Fruit fly (Drosophila melanogaster) whole organism, embryonic: ENCODE results near the gene Lcp65Ab1.

Source experiments
- BtbVII ChIP-seq: fragments of 200-800 bp; sonication (Bioruptor generic); optimal IDR thresholded peaks from 3 replicates; lab custom pipeline; 2017; ENCODE audit warnings: missing biosample characterization, mild to moderate bottlenecking, missing genetic modification characterization
- CG10462 ChIP-seq: fragments of 200-800 bp; sonication (Bioruptor generic); optimal IDR thresholded peaks from 2 replicates; lab custom pipeline; 2016; ENCODE audit warnings: missing biosample characterization, missing genetic modification characterization
- CG11398 ChIP-seq: fragments of 200-800 bp; sonication (Bioruptor generic); optimal IDR thresholded peaks from 2 replicates; lab custom pipeline; 2016; ENCODE audit warnings: missing biosample characterization, missing genetic modification characterization
- CG1233 ChIP-seq: fragments of 200-800 bp; sonication (Bioruptor generic); optimal IDR thresholded peaks from 4 replicates; lab custom pipeline; 2018; ENCODE audit warnings: missing biosample characterization, mild to moderate bottlenecking, missing genetic modification characterization
- CG12391 ChIP-seq: fragments of 200-800 bp; sonication (Bioruptor generic); optimal IDR thresholded peaks from 3 replicates; lab custom pipeline; 2018; ENCODE audit warnings: missing biosample characterization, mild to moderate bottlenecking, missing genetic modification characterization, moderate library complexity
- CG13775 ChIP-seq: fragments of 200-800 bp; sonication (Bioruptor generic); optimal IDR thresholded peaks from 3 replicates; lab custom pipeline; 2017; ENCODE audit warnings: missing biosample characterization, mild to moderate bottlenecking, missing genetic modification characterization
- CG14860 ChIP-seq: fragments of 200-800 bp; sonication (Bioruptor generic); IDR thresholded peaks from 3 replicates; pipeline ENCODE4 v1.3.6; 2022; ENCODE audit warnings: missing biosample characterization, missing genetic modification characterization; ENCODE audit not compliant: partially characterized antibody
- CG15514 ChIP-seq: fragments of 200-800 bp; sonication (Bioruptor generic); optimal IDR thresholded peaks from 3 replicates; lab custom pipeline; 2017; ENCODE audit warnings: missing biosample characterization, missing genetic modification characterization, mild to moderate bottlenecking, moderate library complexity, missing genetic modification reagents
- CG18262 ChIP-seq: fragments of 200-800 bp; optimal IDR thresholded peaks from 3 replicates; lab custom pipeline; 2019; ENCODE audit warnings: missing biosample characterization, mild to moderate bottlenecking, missing genetic modification characterization, moderate library complexity
- CG2875 ChIP-seq: fragments of 200-800 bp; sonication (Bioruptor generic); optimal IDR thresholded peaks from 2 replicates; lab custom pipeline; 2017; ENCODE audit warnings: missing biosample characterization, mild to moderate bottlenecking, missing genetic modification characterization, missing genetic modification reagents
- CG32767 ChIP-seq: fragments of 200-800 bp; sonication (Bioruptor generic); IDR thresholded peaks from 2 replicates; pipeline ENCODE4 v1.3.6; 2022; ENCODE audit warnings: missing biosample characterization, missing genetic modification characterization
- CG34376 ChIP-seq: fragments of 200-800 bp; sonication (Bioruptor generic); optimal IDR thresholded peaks from 2 replicates; lab custom pipeline; 2018; ENCODE audit warnings: missing biosample characterization, mild to moderate bottlenecking, missing genetic modification characterization
- CG4707 ChIP-seq: fragments of 200-800 bp; sonication (Bioruptor generic); optimal IDR thresholded peaks from 2 replicates; lab custom pipeline; 2018; ENCODE audit warnings: missing biosample characterization, mild to moderate bottlenecking, missing genetic modification characterization, moderate library complexity
- CG4854 ChIP-seq: fragments of 200-800 bp; sonication (Bioruptor generic); optimal IDR thresholded peaks from 2 replicates; lab custom pipeline; 2016; ENCODE audit warnings: missing biosample characterization, missing genetic modification characterization, inconsistent platforms
- CG6175 ChIP-seq: fragments of 200-800 bp; sonication (Bioruptor generic); IDR thresholded peaks from 3 replicates; pipeline ENCODE4 v1.3.6; 2022; ENCODE audit warnings: missing biosample characterization, missing genetic modification characterization
- CG7271 ChIP-seq: fragments of 200-800 bp; sonication (Bioruptor generic); optimal IDR thresholded peaks from 2 replicates; lab custom pipeline; 2018; ENCODE audit warnings: missing biosample characterization, mild to moderate bottlenecking, missing genetic modification characterization, moderate library complexity
- CG7556 ChIP-seq: fragments of 200-800 bp; sonication (Bioruptor generic); optimal IDR thresholded peaks from 2 replicates; lab custom pipeline; 2017; ENCODE audit warnings: missing biosample characterization, mild to moderate bottlenecking, missing genetic modification characterization
- CG9215 ChIP-seq: fragments of 200-800 bp; sonication (Bioruptor generic); IDR thresholded peaks from 2 replicates; pipeline ENCODE4 v1.3.6; 2022; ENCODE audit warnings: missing biosample characterization, missing genetic modification characterization
- D19A ChIP-seq: fragments of 200-800 bp; optimal IDR thresholded peaks from 3 replicates; lab custom pipeline; 2019; ENCODE audit warnings: missing biosample characterization, mild to moderate bottlenecking, missing genetic modification characterization, moderate library complexity
- Dll ChIP-seq: fragments of 200-800 bp; sonication (Bioruptor generic); IDR thresholded peaks from 4 replicates; pipeline ENCODE4 v1.3.6; 2022; ENCODE audit warnings: missing biosample characterization, missing genetic modification characterization; ENCODE audit not compliant: partially characterized antibody
- Gug ChIP-seq: fragments of 200-800 bp; sonication (Bioruptor generic); IDR thresholded peaks from 4 replicates; pipeline ENCODE4 v1.3.6; 2022; ENCODE audit warnings: missing biosample characterization, missing genetic modification characterization
- HmgZ ChIP-seq: fragments of 200-800 bp; sonication (Bioruptor generic); optimal IDR thresholded peaks from 2 replicates; lab custom pipeline; 2018; ENCODE audit warnings: missing biosample characterization, mild to moderate bottlenecking, missing genetic modification characterization
- Hr51 ChIP-seq, 2 experiments: fragments of 200-800 bp; sonication (Bioruptor generic); optimal IDR thresholded peaks; 2 replicates in 1 of 2; 3 replicates in 1 of 2; lab custom pipeline; 2016 to 2018; ENCODE audit warnings: missing biosample characterization in 2 of 2, missing genetic modification characterization in 2 of 2, mild to moderate bottlenecking in 1 of 2, moderate library complexity in 1 of 2
- Lpt ChIP-seq: fragments of >200 bp; optimal IDR thresholded peaks from 2 replicates; lab custom pipeline; 2018; ENCODE audit warnings: missing biosample characterization, missing genetic modification characterization
- MTF-1 ChIP-seq: fragments of 200-800 bp; sonication (Bioruptor generic); optimal IDR thresholded peaks from 2 replicates; lab custom pipeline; 2018; ENCODE audit warnings: missing biosample characterization, mild to moderate bottlenecking, missing genetic modification characterization, borderline replicate concordance
- Oaz ChIP-seq: fragments of 200-800 bp; sonication (Bioruptor generic); IDR thresholded peaks from 2 replicates; pipeline ENCODE4 v1.3.6; 2022; ENCODE audit warnings: missing biosample characterization, missing genetic modification characterization
- PHDP ChIP-seq: fragments of 200-800 bp; sonication (Bioruptor generic); optimal IDR thresholded peaks from 3 replicates; lab custom pipeline; 2018; ENCODE audit warnings: missing biosample characterization, mild to moderate bottlenecking, missing genetic modification characterization, moderate library complexity
- Ptx1 ChIP-seq: fragments of 200-800 bp; sonication (Bioruptor generic); IDR thresholded peaks from 2 replicates; pipeline ENCODE4 v1.3.6; 2022; ENCODE audit warnings: missing biosample characterization, missing genetic modification characterization
- al ChIP-seq: fragments of 200-800 bp; sonication (Bioruptor generic); IDR thresholded peaks from 2 replicates; pipeline ENCODE4 v1.3.6; 2022; ENCODE audit warnings: missing biosample characterization, missing genetic modification characterization
- bcd ChIP-seq: fragments of 200-800 bp; sonication (Bioruptor generic); optimal IDR thresholded peaks from 2 replicates; lab custom pipeline; 2017; ENCODE audit warnings: missing biosample characterization, mild to moderate bottlenecking, missing genetic modification characterization
- bigmax ChIP-seq: fragments of 200-800 bp; sonication (Bioruptor generic); optimal IDR thresholded peaks from 2 replicates; lab custom pipeline; 2018; ENCODE audit warnings: missing biosample characterization, mild to moderate bottlenecking, missing genetic modification characterization
- bsh ChIP-seq, 2 experiments: fragments of 200-800 bp; sonication (Bioruptor generic); optimal IDR thresholded peaks; 2 replicates each; lab custom pipeline; 2017 to 2018; ENCODE audit warnings: mild to moderate bottlenecking in 2 of 2, missing biosample characterization in 2 of 2, missing genetic modification characterization in 2 of 2, moderate library complexity in 1 of 2
- cas ChIP-seq: fragments of 200-800 bp; sonication (Bioruptor generic); IDR thresholded peaks from 2 replicates; pipeline ENCODE4 v1.3.6; 2022; ENCODE audit warnings: missing biosample characterization, missing genetic modification characterization
- chinmo ChIP-seq: fragments of 200-800 bp; sonication (Bioruptor generic); IDR thresholded peaks from 4 replicates; pipeline ENCODE4 v1.3.6; 2022; ENCODE audit warnings: missing biosample characterization, missing genetic modification characterization; ENCODE audit not compliant: partially characterized antibody
- fd102C ChIP-seq: fragments of 200-800 bp; sonication (Bioruptor generic); optimal IDR thresholded peaks from 2 replicates; lab custom pipeline; 2018; ENCODE audit warnings: missing biosample characterization, mild to moderate bottlenecking, missing genetic modification characterization, moderate library complexity
- fd3F ChIP-seq: fragments of 200-800 bp; sonication (Bioruptor generic); optimal IDR thresholded peaks from 2 replicates; lab custom pipeline; 2018; ENCODE audit warnings: missing biosample characterization, mild to moderate bottlenecking, missing genetic modification characterization, moderate library complexity
- fd64A ChIP-seq: fragments of 200-800 bp; sonication (Bioruptor generic); optimal IDR thresholded peaks from 3 replicates; lab custom pipeline; 2018; ENCODE audit warnings: missing biosample characterization, mild to moderate bottlenecking, missing genetic modification characterization
- fru ChIP-seq: fragments of >200 bp; optimal IDR thresholded peaks from 2 replicates; lab custom pipeline; 2017
- gcm ChIP-seq: fragments of 200-800 bp; sonication (Bioruptor generic); optimal IDR thresholded peaks from 2 replicates; lab custom pipeline; 2019; ENCODE audit warnings: missing biosample characterization, mild to moderate bottlenecking, missing genetic modification characterization, moderate library complexity
- gfzf ChIP-seq: fragments of 200-800 bp; sonication (Bioruptor generic); optimal IDR thresholded peaks from 2 replicates; lab custom pipeline; 2016; ENCODE audit warnings: missing biosample characterization, mild to moderate bottlenecking, missing genetic modification characterization, moderate library complexity
- jigr1 ChIP-seq: fragments of 200-800 bp; sonication (Bioruptor generic); IDR thresholded peaks from 3 replicates; pipeline ENCODE4 v1.3.6; 2022; ENCODE audit warnings: missing biosample characterization, missing genetic modification characterization
- odd ChIP-seq: fragments of 200-800 bp; sonication (Bioruptor generic); optimal IDR thresholded peaks from 2 replicates; lab custom pipeline; 2017; ENCODE audit warnings: missing biosample characterization, mild to moderate bottlenecking, missing genetic modification characterization
- pfk ChIP-seq: fragments of 200-800 bp; sonication (Bioruptor generic); optimal IDR thresholded peaks from 2 replicates; lab custom pipeline; 2018; ENCODE audit warnings: missing biosample characterization, mild to moderate bottlenecking, missing genetic modification characterization, moderate library complexity
- pnt ChIP-seq: fragments of 200-800 bp; sonication (Bioruptor generic); optimal IDR thresholded peaks from 3 replicates; lab custom pipeline; 2016; ENCODE audit warnings: missing biosample characterization, missing genetic modification characterization
- rib ChIP-seq: fragments of 200-800 bp; sonication (Bioruptor generic); IDR thresholded peaks from 2 replicates; pipeline ENCODE4 v1.3.6; 2022; ENCODE audit warnings: missing biosample characterization, missing genetic modification characterization
- row ChIP-seq: fragments of 200-800 bp; sonication (Bioruptor generic); IDR thresholded peaks from 3 replicates; pipeline ENCODE4 v1.3.6; 2022; ENCODE audit warnings: missing biosample characterization, missing genetic modification characterization
- slbo ChIP-seq: fragments of 200-800 bp; sonication (Bioruptor generic); IDR thresholded peaks from 2 replicates; pipeline ENCODE4 v1.3.6; 2022; ENCODE audit warnings: missing biosample characterization, missing genetic modification characterization
- tna ChIP-seq: fragments of 200-800 bp; sonication (Bioruptor generic); IDR thresholded peaks from 2 replicates; pipeline ENCODE4 v1.3.6; 2022; ENCODE audit warnings: missing biosample characterization, missing genetic modification characterization; ENCODE audit not compliant: partially characterized antibody
- zen ChIP-seq: fragments of 200-800 bp; sonication (Bioruptor generic); optimal IDR thresholded peaks from 3 replicates; lab custom pipeline; 2018; ENCODE audit warnings: missing biosample characterization, mild to moderate bottlenecking, missing genetic modification characterization, moderate library complexity
- zen2 ChIP-seq: fragments of 200-800 bp; sonication (Bioruptor generic); IDR thresholded peaks from 3 replicates; pipeline ENCODE4 v1.3.6; 2022; ENCODE audit warnings: missing biosample characterization, missing genetic modification characterization; ENCODE audit not compliant: partially characterized antibody

Lcp65Ab1 gene

DNA sequence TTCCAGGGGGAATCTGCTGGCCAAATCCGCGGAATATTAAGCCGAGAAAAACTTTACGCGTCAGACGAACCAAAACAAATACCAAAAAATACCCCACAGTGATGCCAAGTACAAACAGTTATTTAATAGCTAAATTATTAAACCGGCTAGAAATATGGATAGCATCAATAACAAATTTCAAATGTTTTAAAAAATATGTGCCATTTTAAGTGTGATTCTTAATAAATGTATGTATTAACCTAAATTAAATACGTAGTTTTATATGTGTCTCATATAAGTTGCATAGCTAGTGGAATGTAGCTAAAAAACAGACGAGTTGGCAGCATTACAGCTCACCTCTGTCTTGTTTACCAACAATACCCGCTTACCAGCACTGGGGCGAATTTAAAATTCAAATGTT is 32.4 kb downstream of the Lcp65Ab1 start, which contains the start of gene CG10274 (continued):
- TF ChIP-seq zen, result peak; percentile 81
- no peak for TF ChIP-seq D19A (tag; lab: Kevin White, UChicago)
- no peak for TF ChIP-seq CG11398 (GFP tag; lab: Kevin White, UChicago)
- TF ChIP-seq CG7271 (tag; lab: Kevin White, UChicago), result peak; percentile 33
- TF ChIP-seq chinmo (GFP tag; lab: Robert Waterston, UW), result no peak
- TF ChIP-seq pnt (GFP tag; lab: Kevin White, UChicago), result peak; percentile 54
- no peak for TF ChIP-seq cas (GFP tag; lab: Robert Waterston, UW)
- TF ChIP-seq CG4854 (GFP tag; lab: Kevin White, UChicago), result peak; percentile 63
- TF ChIP-seq CG13775 (GFP tag; lab: Kevin White, UChicago), result peak; percentile 83
- TF ChIP-seq Lpt (GFP tag; lab: Kevin White, UChicago), result no peak
- TF ChIP-seq CG12391, result peak; percentile 89
- no peak for TF ChIP-seq MTF-1 (GFP tag; lab: Kevin White, UChicago)
- TF ChIP-seq Gug, result peak; percentile 65; the same call in 3 of the 4 replicates
- TF ChIP-seq fru, result no peak
- peak; percentile 52 for TF ChIP-seq gfzf (GFP tag; lab: Kevin White, UChicago)
- no peak for TF ChIP-seq fd64A (GFP tag; lab: Kevin White, UChicago)
- no peak for TF ChIP-seq CG4707
- no peak for TF ChIP-seq pfk (GFP tag; lab: Kevin White, UChicago)
- TF ChIP-seq fd3F (GFP tag; lab: Kevin White, UChicago), result peak; percentile 70
- no peak for TF ChIP-seq CG14860 (GFP tag; lab: Robert Waterston, UW)
- peak; percentile 76 for TF ChIP-seq al (GFP tag; lab: Robert Waterston, UW)
- peak; percentile 57 for TF ChIP-seq CG7556 (GFP tag; lab: Kevin White, UChicago)
- peak; percentile 37 for TF ChIP-seq fd102C
- TF ChIP-seq slbo (GFP tag; lab: Robert Waterston, UW), result peak; percentile 84
- no peak for TF ChIP-seq CG15514 (GFP tag; lab: Kevin White, UChicago)
- no peak for TF ChIP-seq jigr1
- TF ChIP-seq CG10462 (GFP tag; lab: Kevin White, UChicago), result peak; percentile 62
- TF ChIP-seq PHDP (tag; lab: Kevin White, UChicago), result peak; percentile 78
- TF ChIP-seq CG9215 (GFP tag; lab: Robert Waterston, UW), result peak; percentile 77
- no peak for TF ChIP-seq CG2875 (GFP tag; lab: Kevin White, UChicago)
- TF ChIP-seq CG6175 (GFP tag; lab: Robert Waterston, UW), result no peak
- no peak for TF ChIP-seq tna
- TF ChIP-seq bcd (GFP tag; lab: Kevin White, UChicago), result peak; percentile 78
- TF ChIP-seq CG32767 (GFP tag; lab: Robert Waterston, UW), result no peak
- 0 out of 2 replicates have a peak, but pooled peaks have one; percentile 31 for TF ChIP-seq rib
- TF ChIP-seq HmgZ (tag; lab: Kevin White, UChicago), result peak; percentile 90
- TF ChIP-seq CG34376, result peak; percentile 41
- TF ChIP-seq Ptx1 (GFP tag; lab: Robert Waterston, UW), result peak; percentile 76
- TF ChIP-seq Dll, result no peak
- no peak for TF ChIP-seq zen2 (GFP tag; lab: Robert Waterston, UW)
- peak in 1 of 2 experiments; percentile 68 for TF ChIP-seq bsh (GFP tag; optimal IDR thresholded peaks at IDR 0.05; lab: Kevin White, UChicago)
- no peak for TF ChIP-seq Oaz (GFP tag; lab: Robert Waterston, UW)
- peak; percentile 65 for TF ChIP-seq CG1233 (GFP tag; lab: Kevin White, UChicago)
- TF ChIP-seq gcm (GFP tag; lab: Kevin White, UChicago), result no peak
- TF ChIP-seq BtbVII, result no peak
- peak; percentile 97 for TF ChIP-seq row
- no peak for TF ChIP-seq odd (GFP tag; lab: Kevin White, UChicago)
- no peak for TF ChIP-seq bigmax (GFP tag; lab: Kevin White, UChicago)
- TF ChIP-seq CG18262, result peak; percentile 76
- peak in 1 of 2 experiments; percentile 50 for TF ChIP-seq Hr51 (GFP tag; optimal IDR thresholded peaks at IDR 0.05; lab: Kevin White, UChicago)
